Worm (Caenorhabditis elegans) whole organism, young adult: ENCODE measurements around the gene C23G10.11.

Source experiments
- B0035.1 ChIP-seq: sonication (generic microtip); optimal IDR thresholded peaks from 2 replicates; lab custom pipeline; 2016; ENCODE audit warnings: missing genetic modification characterization, mild to moderate bottlenecking, missing compliant biosample characterization, missing genotype, missing genetic modification reagents
- C06A6.2 ChIP-seq: fragments of 200-800 bp; sonication (Bioruptor generic); conservative IDR thresholded peaks from 2 replicates; pipeline ENCODE4 v1.3.6; 2022; ENCODE audit warnings: missing genetic modification characterization, missing compliant biosample characterization
- F22D6.2 ChIP-seq: sonication (generic microtip); optimal IDR thresholded peaks from 2 replicates; lab custom pipeline; 2016; ENCODE audit warnings: mild to moderate bottlenecking, missing genetic modification characterization, missing compliant biosample characterization
- F55B11.4 ChIP-seq: sonication (generic microtip); optimal IDR thresholded peaks from 2 replicates; lab custom pipeline; 2016; ENCODE audit warnings: missing compliant biosample characterization, missing genetic modification characterization, borderline replicate concordance; ENCODE audit not compliant: insufficient read depth
- F57C9.4 ChIP-seq: sonication (generic microtip); optimal IDR thresholded peaks from 2 replicates; lab custom pipeline; 2017; ENCODE audit warnings: mild to moderate bottlenecking, missing genetic modification characterization, missing compliant biosample characterization
- K11D2.4 ChIP-seq: fragments of 200-800 bp; sonication (Bioruptor generic); IDR thresholded peaks from 2 replicates; pipeline ENCODE4 v1.3.6; 2022; ENCODE audit warnings: missing genetic modification reagents, missing genetic modification characterization, missing compliant biosample characterization
- K12H6.12 ChIP-seq: fragments of 200-800 bp; sonication (Bioruptor generic); optimal IDR thresholded peaks from 2 replicates; lab custom pipeline; 2018; ENCODE audit warnings: mild to moderate bottlenecking, missing genetic modification characterization, missing compliant biosample characterization
- Y79H2A.3 ChIP-seq: fragments of 200-800 bp; sonication (Bioruptor generic); conservative IDR thresholded peaks from 2 replicates; pipeline ENCODE4 v1.3.6; 2022; ENCODE audit warnings: missing genetic modification reagents, missing genetic modification characterization, missing compliant biosample characterization
- Y95B8A.8 ChIP-seq: fragments of 200-800 bp; sonication (Bioruptor generic); IDR thresholded peaks from 2 replicates; pipeline ENCODE4 v1.3.6; 2022; ENCODE audit warnings: missing genetic modification reagents, missing genetic modification characterization, missing compliant biosample characterization
- ZK185.1 ChIP-seq: sonication (generic microtip); optimal IDR thresholded peaks from 2 replicates; lab custom pipeline; 2016; ENCODE audit warnings: mild to moderate bottlenecking, missing genetic modification characterization, missing compliant biosample characterization; ENCODE audit not compliant: poor library complexity, severe bottlenecking
- ama-1 ChIP-seq, 3 experiments: fragments of 150-350 bp in 1 of 3; sonication (generic microtip) in 2 of 3; optimal IDR thresholded peaks; 2 replicates each; lab custom pipeline; 2014 to 2018; ENCODE audit warnings: missing biosample characterization in 2 of 3, missing genetic modification characterization in 2 of 3, missing genetic modification reagents in 2 of 3
- atf-7 ChIP-seq: sonication (generic microtip); optimal IDR thresholded peaks from 2 replicates; lab custom pipeline; 2017; ENCODE audit warnings: mild to moderate bottlenecking, missing genetic modification characterization, missing compliant biosample characterization
- athp-1 ChIP-seq: sonication (generic microtip); optimal IDR thresholded peaks from 2 replicates; lab custom pipeline; 2017; ENCODE audit warnings: mild to moderate bottlenecking, missing genetic modification characterization, missing compliant biosample characterization
- attf-6 ChIP-seq: fragments of 200-800 bp; sonication (Bioruptor generic); IDR thresholded peaks from 2 replicates; pipeline ENCODE4 v1.3.6; 2022; ENCODE audit warnings: missing genetic modification reagents, missing genetic modification characterization, missing compliant biosample characterization
- ceh-58 ChIP-seq: fragments of 200-800 bp; sonication (Bioruptor generic); IDR thresholded peaks from 2 replicates; pipeline ENCODE4 v1.3.6; 2022; ENCODE audit warnings: missing genetic modification characterization, missing compliant biosample characterization
- ceh-79 ChIP-seq: sonication (generic microtip); optimal IDR thresholded peaks from 2 replicates; lab custom pipeline; 2017; ENCODE audit warnings: mild to moderate bottlenecking, missing genetic modification characterization, missing compliant biosample characterization
- die-1 ChIP-seq: sonication (generic microtip); optimal IDR thresholded peaks from 2 replicates; lab custom pipeline; 2016; ENCODE audit warnings: missing genotype, mild to moderate bottlenecking, missing genetic modification characterization, missing compliant biosample characterization
- dox-1 ChIP-seq: fragments of 200-800 bp; sonication (Bioruptor generic); IDR thresholded peaks from 2 replicates; pipeline ENCODE4 v1.3.6; 2022; ENCODE audit warnings: missing genetic modification reagents, missing genetic modification characterization, missing compliant biosample characterization
- dpl-1 ChIP-seq: fragments of 150-350 bp; optimal IDR thresholded peaks from 2 replicates; lab custom pipeline; 2014; ENCODE audit warnings: missing biosample characterization, missing genetic modification reagents, missing genetic modification characterization
- efl-1 ChIP-seq: fragments of 150-350 bp; optimal IDR thresholded peaks from 2 replicates; lab custom pipeline; 2014; ENCODE audit warnings: missing biosample characterization, missing genetic modification reagents, missing genetic modification characterization
- egl-18 ChIP-seq: fragments of 200-800 bp; sonication (Bioruptor generic); IDR thresholded peaks from 2 replicates; pipeline ENCODE4 v1.3.6; 2022; ENCODE audit warnings: missing genetic modification reagents, missing genetic modification characterization, missing compliant biosample characterization
- ekl-4 ChIP-seq: fragments of 200-800 bp; sonication (Bioruptor generic); IDR thresholded peaks from 2 replicates; pipeline ENCODE4 v1.3.6; 2022; ENCODE audit warnings: missing genetic modification reagents, missing genetic modification characterization, missing compliant biosample characterization
- hlh-26 ChIP-seq: fragments of 200-800 bp; sonication (Bioruptor generic); conservative IDR thresholded peaks from 2 replicates; pipeline ENCODE4 v1.3.6; 2022; ENCODE audit warnings: missing genetic modification reagents, missing genetic modification characterization, missing compliant biosample characterization
- lag-1 ChIP-seq: fragments of 200-800 bp; sonication (Bioruptor generic); IDR thresholded peaks from 2 replicates; pipeline ENCODE4 v1.3.6; 2022; ENCODE audit warnings: missing genetic modification reagents, missing genetic modification characterization, missing compliant biosample characterization
- let-607 ChIP-seq, 2 experiments: fragments of 200-800 bp in 1 of 2; sonication (Bioruptor generic) in 1 of 2; sonication (generic microtip) in 1 of 2; optimal IDR thresholded peaks; 2 replicates each; lab custom pipeline; 2016 to 2018; ENCODE audit warnings: mild to moderate bottlenecking in 2 of 2, missing compliant biosample characterization in 2 of 2, missing genetic modification characterization in 2 of 2, moderate library complexity in 2 of 2, missing genotype in 1 of 2
- lin-26 ChIP-seq: fragments of 200-800 bp; sonication (Bioruptor generic); IDR thresholded peaks from 2 replicates; pipeline ENCODE4 v1.3.6; 2022; ENCODE audit warnings: missing genetic modification reagents, missing genetic modification characterization, missing compliant biosample characterization
- lin-35 ChIP-seq, 3 experiments: fragments of 150-350 bp in 2 of 3; sonication (generic microtip) in 1 of 3; optimal IDR thresholded peaks; 2 replicates each; lab custom pipeline; 2014 to 2018; ENCODE audit warnings: missing biosample characterization in 3 of 3, missing genetic modification characterization in 3 of 3, missing genetic modification reagents in 3 of 3
- lin-54 ChIP-seq: fragments of 200-800 bp; sonication (Bioruptor generic); optimal IDR thresholded peaks from 2 replicates; lab custom pipeline; 2018; ENCODE audit warnings: mild to moderate bottlenecking, missing genetic modification characterization, missing compliant biosample characterization
- lsy-27 ChIP-seq: sonication (generic microtip); optimal IDR thresholded peaks from 2 replicates; lab custom pipeline; 2017; ENCODE audit warnings: missing genetic modification characterization, mild to moderate bottlenecking, missing compliant biosample characterization, antibody characterized with exemption, missing genotype, borderline replicate concordance; ENCODE audit not compliant: insufficient read depth
- mcd-1 ChIP-seq: fragments of 200-800 bp; sonication (Bioruptor generic); IDR thresholded peaks from 2 replicates; pipeline ENCODE4 v1.3.6; 2022; ENCODE audit warnings: missing genetic modification reagents, missing genetic modification characterization, missing compliant biosample characterization
- nfyb-1 ChIP-seq: fragments of 200-800 bp; sonication (Bioruptor generic); IDR thresholded peaks from 2 replicates; pipeline ENCODE4 v1.3.6; 2022; ENCODE audit warnings: missing genetic modification reagents, missing genetic modification characterization, missing compliant biosample characterization
- nhr-179 ChIP-seq: sonication (generic microtip); optimal IDR thresholded peaks from 2 replicates; lab custom pipeline; 2016; ENCODE audit warnings: mild to moderate bottlenecking, missing genetic modification characterization, missing compliant biosample characterization
- nhr-27 ChIP-seq: fragments of 200-800 bp; sonication (Bioruptor generic); optimal IDR thresholded peaks from 2 replicates; lab custom pipeline; 2018; ENCODE audit warnings: mild to moderate bottlenecking, missing genetic modification characterization, moderate library complexity, missing compliant biosample characterization
- repo-1 ChIP-seq: sonication (generic microtip); optimal IDR thresholded peaks from 2 replicates; lab custom pipeline; 2017; ENCODE audit warnings: mild to moderate bottlenecking, missing genetic modification characterization, missing compliant biosample characterization
- sdz-38 ChIP-seq: sonication (generic microtip); optimal IDR thresholded peaks from 2 replicates; lab custom pipeline; 2016; ENCODE audit warnings: missing genotype, missing genetic modification characterization, missing compliant biosample characterization
- snpc-3.4 ChIP-seq: sonication (generic microtip); optimal IDR thresholded peaks from 2 replicates; lab custom pipeline; 2017; ENCODE audit warnings: missing genetic modification characterization, mild to moderate bottlenecking, missing compliant biosample characterization, antibody characterized with exemption, moderate library complexity, missing genotype, missing genetic modification reagents
- unc-130 ChIP-seq: sonication (generic microtip); optimal IDR thresholded peaks from 2 replicates; lab custom pipeline; 2016; ENCODE audit warnings: missing genetic modification reagents, missing genetic modification characterization, missing compliant biosample characterization
- xnd-1 ChIP-seq: sonication (generic microtip); optimal IDR thresholded peaks from 2 replicates; lab custom pipeline; 2016; ENCODE audit warnings: missing genotype, missing genetic modification reagents, missing genetic modification characterization, missing compliant biosample characterization
- zfh-2 ChIP-seq: fragments of 200-800 bp; sonication (Bioruptor generic); conservative IDR thresholded peaks from 2 replicates; pipeline ENCODE4 v1.3.6; 2022; ENCODE audit warnings: missing genetic modification reagents, missing genetic modification characterization, missing compliant biosample characterization
- zim-3 ChIP-seq: sonication (generic microtip); optimal IDR thresholded peaks from 2 replicates; lab custom pipeline; 2017; ENCODE audit warnings: mild to moderate bottlenecking, missing genetic modification characterization, moderate library complexity, missing compliant biosample characterization
- ztf-22 ChIP-seq: fragments of 200-800 bp; sonication (Bioruptor generic); optimal IDR thresholded peaks from 2 replicates; lab custom pipeline; 2018; ENCODE audit warnings: mild to moderate bottlenecking, missing genetic modification characterization, moderate library complexity, missing compliant biosample characterization
- ztf-25 ChIP-seq: fragments of 200-800 bp; sonication (Bioruptor generic); IDR thresholded peaks from 2 replicates; pipeline ENCODE4 v1.3.6; 2022; ENCODE audit warnings: missing genetic modification reagents, missing genetic modification characterization, missing compliant biosample characterization
- ztf-26 ChIP-seq: sonication (generic microtip); optimal IDR thresholded peaks from 2 replicates; lab custom pipeline; 2017; ENCODE audit warnings: missing genetic modification characterization, missing compliant biosample characterization
- ztf-28 ChIP-seq: fragments of 200-800 bp; sonication (Bioruptor generic); IDR thresholded peaks from 2 replicates; pipeline ENCODE4 v1.3.6; 2022; ENCODE audit warnings: missing genetic modification reagents, missing genetic modification characterization, missing compliant biosample characterization
- ztf-6 ChIP-seq: fragments of 200-800 bp; sonication (Bioruptor generic); IDR thresholded peaks from 2 replicates; pipeline ENCODE4 v1.3.6; 2022; ENCODE audit warnings: missing genetic modification reagents, missing genetic modification characterization, missing compliant biosample characterization

C23G10.11 gene

ce11 chrIII:6206161-6206853 lies 9.1 kb downstream of the C23G10.11 start, which contains the start of the genes sna-3 and rps-3 (continued):
- TF ChIP-seq nfyb-1 (GFP tag; lab: Robert Waterston, UW) (0 out of 2 replicates have a peak, but pooled peaks have one; percentile 53), attf-6 (no peak), lin-35 (GFP tag; optimal IDR thresholded peaks at IDR 0.05; lab: Kevin White, UChicago) (peak in 1 of 3 experiments; percentile 58), die-1 (no peak), atf-7 (tag; lab: Kevin White, UChicago) (no peak), nhr-27 (tag; lab: Kevin White, UChicago) (no peak), F55B11.4 (tag; lab: Kevin White, UChicago) (no peak), lag-1 (no peak), egl-18 (GFP tag; lab: Robert Waterston, UW) (no peak), C06A6.2 (no peak), let-607 (tag; optimal IDR thresholded peaks at IDR 0.05; lab: Kevin White, UChicago) (peak in 1 of 2 experiments; percentile 36), ekl-4 (GFP tag; lab: Robert Waterston, UW) (no peak), Y79H2A.3 (GFP tag; lab: Robert Waterston, UW) (no peak), lin-26 (GFP tag; lab: Robert Waterston, UW) (no peak), K11D2.4 (GFP tag; lab: Robert Waterston, UW) (no peak), xnd-1 (tag; lab: Kevin White, UChicago) (no peak), mcd-1 (GFP tag; lab: Robert Waterston, UW) (peak; percentile 72), zim-3 (tag; lab: Kevin White, UChicago) (no peak), Y95B8A.8 (GFP tag; lab: Robert Waterston, UW) (0 out of 2 replicates have a peak, but pooled peaks have one; percentile 42), dox-1 (GFP tag; lab: Robert Waterston, UW) (0 out of 2 replicates have a peak, but pooled peaks have one; percentile 18), nhr-179 (tag; lab: Kevin White, UChicago) (no peak), ZK185.1 (tag; lab: Kevin White, UChicago) (peak; percentile 40), ztf-22 (GFP tag; lab: Kevin White, UChicago) (no peak), athp-1 (tag; lab: Kevin White, UChicago) (no peak), ceh-79 (tag; lab: Kevin White, UChicago) (no peak), lin-54 (GFP tag; lab: Kevin White, UChicago) (peak; percentile 67), efl-1 (GFP tag; lab: Kevin White, UChicago) (peak; percentile 48), ama-1 (optimal IDR thresholded peaks at IDR 0.05; lab: Kevin White, UChicago) (no peak), ama-1 (GFP tag; optimal IDR thresholded peaks at IDR 0.05; lab: Kevin White, UChicago) (no peak), B0035.1 (tag; lab: Kevin White, UChicago) (no peak), ztf-28 (GFP tag; lab: Robert Waterston, UW) (no peak), ztf-25 (GFP tag; lab: Robert Waterston, UW) (no peak), unc-130 (GFP tag; lab: Kevin White, UChicago) (no peak), lsy-27 (tag; lab: Kevin White, UChicago) (no peak), hlh-26 (GFP tag; lab: Robert Waterston, UW) (no peak), F22D6.2 (tag; lab: Kevin White, UChicago) (no peak), dpl-1 (peak; percentile 29), ceh-58 (no peak), zfh-2 (GFP tag; lab: Robert Waterston, UW) (no peak), repo-1 (no peak), sdz-38 (tag; lab: Kevin White, UChicago) (no peak), snpc-3.4 (tag; lab: Kevin White, UChicago) (peak; percentile 64), K12H6.12 (tag; lab: Kevin White, UChicago) (no peak), ztf-6 (GFP tag; lab: Robert Waterston, UW) (no peak), ztf-26 (tag; lab: Kevin White, UChicago) (no peak), F57C9.4 (no peak)
